Worm (Caenorhabditis elegans) whole organism, L1 larva: ENCODE measurements around the gene srt-49.
A peak's percentile ranks its signal among the peaks of the same experiment; 100 is the strongest.

Experiments used
- C04F5.9 ChIP-seq: sonication (generic microtip); optimal IDR thresholded peaks from 2 replicates; lab custom pipeline; 2016; ENCODE audit warnings: missing genetic modification characterization, missing compliant biosample characterization
- C16A3.4 ChIP-seq: fragments of 150-350 bp; optimal IDR thresholded peaks from 2 replicates; lab custom pipeline; 2014; ENCODE audit warnings: missing biosample characterization, missing genetic modification characterization
- F16B12.6 ChIP-seq: fragments of 150-350 bp; optimal IDR thresholded peaks from 2 replicates; lab custom pipeline; 2014; ENCODE audit warnings: missing biosample characterization, missing genetic modification characterization
- aha-1 ChIP-seq: fragments of 150-350 bp; optimal IDR thresholded peaks from 2 replicates; lab custom pipeline; 2014; ENCODE audit warnings: missing biosample characterization, missing genetic modification characterization
- ceh-8 ChIP-seq: fragments of 200-800 bp; sonication (Bioruptor generic); optimal IDR thresholded peaks from 2 replicates; lab custom pipeline; 2018; ENCODE audit warnings: mild to moderate bottlenecking, missing genetic modification characterization, moderate library complexity, missing compliant biosample characterization
- ceh-82 ChIP-seq, 3 experiments: fragments of 150-350 bp in 1 of 3; sonication (generic microtip) in 2 of 3; optimal IDR thresholded peaks; 2 replicates each; lab custom pipeline; 2014 to 2017; ENCODE audit warnings: missing biosample characterization in 3 of 3, missing genetic modification characterization in 3 of 3
- ceh-88 ChIP-seq: fragments of 200-800 bp; sonication (Bioruptor generic); IDR thresholded peaks from 2 replicates; pipeline ENCODE4 v1.3.6; 2022; ENCODE audit warnings: missing genetic modification characterization, missing compliant biosample characterization
- dpl-1 ChIP-seq, 3 experiments: fragments of 150-350 bp in 2 of 3; sonication (generic microtip) in 1 of 3; optimal IDR thresholded peaks; 2 replicates each; lab custom pipeline; 2014 to 2017; ENCODE audit warnings: missing biosample characterization in 3 of 3, missing genetic modification characterization in 3 of 3, missing genetic modification reagents in 3 of 3
- dsc-1 ChIP-seq: sonication (generic microtip); optimal IDR thresholded peaks from 2 replicates; lab custom pipeline; 2016; ENCODE audit warnings: mild to moderate bottlenecking, missing genetic modification characterization, missing compliant biosample characterization
- efl-1 ChIP-seq, 4 experiments: fragments of 150-350 bp; optimal IDR thresholded peaks in 3 of 4; peaks in 1 of 4; 1 replicate in 1 of 4; 2 replicates in 3 of 4; lab custom pipeline; 2014; ENCODE audit warnings: missing biosample characterization in 2 of 4, missing genetic modification characterization in 2 of 4, missing genetic modification reagents in 2 of 4
- efl-3 ChIP-seq: fragments of 200-800 bp; sonication (Bioruptor generic); optimal IDR thresholded peaks from 2 replicates; lab custom pipeline; 2018; ENCODE audit warnings: mild to moderate bottlenecking, missing genetic modification characterization, missing compliant biosample characterization
- elt-3 ChIP-seq, 6 experiments: fragments of 150-350 bp in 1 of 6; sonication (generic microtip); optimal IDR thresholded peaks; 2 replicates each; lab custom pipeline; 2017 to 2018; ENCODE audit warnings: missing biosample characterization in 6 of 6, missing genetic modification characterization in 6 of 6, inconsistent platforms in 1 of 6
- fkh-4 ChIP-seq: sonication (generic microtip); optimal IDR thresholded peaks from 2 replicates; lab custom pipeline; 2016; ENCODE audit warnings: missing compliant biosample characterization, missing genetic modification characterization, borderline replicate concordance
- fkh-8 ChIP-seq: sonication (generic microtip); optimal IDR thresholded peaks from 2 replicates; lab custom pipeline; 2016; ENCODE audit warnings: mild to moderate bottlenecking, missing genetic modification characterization, missing compliant biosample characterization
- hlh-17 ChIP-seq: fragments of 200-800 bp; sonication (Bioruptor generic); optimal IDR thresholded peaks from 2 replicates; lab custom pipeline; 2018; ENCODE audit warnings: missing genetic modification characterization, mild to moderate bottlenecking, missing compliant biosample characterization, moderate library complexity, borderline replicate concordance
- hlh-4 ChIP-seq: sonication (generic microtip); optimal IDR thresholded peaks from 2 replicates; lab custom pipeline; 2016; ENCODE audit warnings: mild to moderate bottlenecking, missing genetic modification characterization, missing compliant biosample characterization
- hpl-2 ChIP-seq: fragments of 150-350 bp; optimal IDR thresholded peaks from 2 replicates; lab custom pipeline; 2014; ENCODE audit warnings: missing biosample characterization, missing genetic modification reagents, missing genetic modification characterization
- lin-14 ChIP-seq: fragments of 200-800 bp; sonication (Bioruptor generic); optimal IDR thresholded peaks from 2 replicates; lab custom pipeline; 2018; ENCODE audit warnings: mild to moderate bottlenecking, missing genetic modification characterization, moderate library complexity, missing compliant biosample characterization
- lin-15B ChIP-seq: fragments of 150-350 bp; sonication (generic microtip); optimal IDR thresholded peaks from 3 replicates; lab custom pipeline; 2014; ENCODE audit warnings: missing biosample characterization, missing genetic modification characterization
- lsy-2 ChIP-seq, 2 experiments: fragments of 150-350 bp; optimal IDR thresholded peaks; 2 replicates each; lab custom pipeline; 2014; ENCODE audit warnings: missing biosample characterization in 2 of 2, missing genetic modification characterization in 2 of 2
- mab-9 ChIP-seq: fragments of 200-800 bp; sonication (Bioruptor generic); IDR thresholded peaks from 2 replicates; pipeline ENCODE4 v1.3.6; 2022; ENCODE audit warnings: missing genetic modification reagents, missing genetic modification characterization, missing compliant biosample characterization
- nhr-28 ChIP-seq: fragments of 150-350 bp; optimal IDR thresholded peaks from 2 replicates; lab custom pipeline; 2014; ENCODE audit warnings: missing biosample characterization, missing genetic modification characterization
- nhr-71 ChIP-seq: sonication (generic microtip); optimal IDR thresholded peaks from 2 replicates; lab custom pipeline; 2016; ENCODE audit warnings: mild to moderate bottlenecking, missing genetic modification characterization, moderate library complexity, missing compliant biosample characterization
- pax-3 ChIP-seq: fragments of 200-800 bp; sonication (Bioruptor generic); optimal IDR thresholded peaks from 2 replicates; lab custom pipeline; 2018; ENCODE audit warnings: mild to moderate bottlenecking, missing genetic modification characterization, moderate library complexity, missing compliant biosample characterization
- snu-23 ChIP-seq: sonication (generic microtip); optimal IDR thresholded peaks from 2 replicates; lab custom pipeline; 2016; ENCODE audit warnings: missing genetic modification characterization, missing compliant biosample characterization
- sox-4 ChIP-seq: sonication (generic microtip); optimal IDR thresholded peaks from 2 replicates; lab custom pipeline; 2016; ENCODE audit warnings: missing genetic modification characterization, missing compliant biosample characterization
- sptf-1 ChIP-seq: fragments of 150-350 bp; optimal IDR thresholded peaks from 2 replicates; lab custom pipeline; 2014; ENCODE audit warnings: missing biosample characterization, missing genetic modification characterization
- tbx-2 ChIP-seq: sonication (generic microtip); optimal IDR thresholded peaks from 2 replicates; lab custom pipeline; 2016; ENCODE audit warnings: missing genetic modification characterization, missing compliant biosample characterization
- tlp-1 ChIP-seq: fragments of 150-350 bp; optimal IDR thresholded peaks from 2 replicates; lab custom pipeline; 2014; ENCODE audit warnings: missing biosample characterization, missing genetic modification characterization
- unc-130 ChIP-seq: fragments of 150-350 bp; optimal IDR thresholded peaks from 2 replicates; lab custom pipeline; 2017; ENCODE audit warnings: missing biosample characterization, missing genetic modification characterization, inconsistent platforms
- unc-98 ChIP-seq: fragments of 200-800 bp; sonication (Bioruptor generic); IDR thresholded peaks from 2 replicates; pipeline ENCODE4 v1.3.6; 2022; ENCODE audit warnings: missing genetic modification characterization, missing compliant biosample characterization
- zag-1 ChIP-seq: fragments of 150-350 bp; optimal IDR thresholded peaks from 2 replicates; lab custom pipeline; 2014; ENCODE audit warnings: missing biosample characterization, missing genetic modification characterization
- zip-4 ChIP-seq: fragments of 200-800 bp; sonication (Bioruptor generic); optimal IDR thresholded peaks from 2 replicates; lab custom pipeline; 2018; ENCODE audit warnings: mild to moderate bottlenecking, missing genetic modification characterization, moderate library complexity, missing compliant biosample characterization

The srt-49 gene

DNA sequence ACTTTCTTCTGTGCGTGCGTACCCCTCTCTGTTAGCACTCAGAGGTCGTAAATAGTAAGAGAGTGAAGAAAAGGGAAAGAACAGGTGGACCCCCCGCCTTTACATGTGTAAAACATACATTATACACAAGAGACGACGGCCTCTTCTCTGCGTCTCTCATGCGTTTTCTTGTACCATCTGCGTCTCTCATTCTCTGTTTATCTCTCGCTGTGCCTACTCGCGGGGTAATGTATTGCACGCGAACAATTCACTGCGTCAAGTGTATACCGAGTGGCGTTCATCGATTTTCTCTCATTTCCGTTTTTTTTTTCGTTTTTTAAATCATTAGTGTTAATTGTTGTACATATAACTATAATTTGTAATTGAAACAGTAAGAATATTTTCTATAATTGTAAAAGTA lies 9.0 kb upstream of the srt-49 start (continued):
- TF ChIP-seq mab-9 (GFP tag; lab: Robert Waterston, UW), result no peak
- TF ChIP-seq nhr-28, result no peak

ce11 chrIV:15103224-15103679 lies 5.1 kb upstream of the srt-49 start, which contains the start of gene srt-44:
TSS of gene srt-44 (plus strand) at chrIV:15103629.
- TF ChIP-seq efl-1 (optimal IDR thresholded peaks at IDR 0.05; lab: Kevin White, UChicago) (no peak), efl-1 (GFP tag; optimal IDR thresholded peaks at IDR 0.05 in 1 of 2; lab: Kevin White, UChicago) (peak in 1 of 2 experiments; percentile 55), dsc-1 (tag; lab: Kevin White, UChicago) (no peak), lin-14 (GFP tag; lab: Kevin White, UChicago) (no peak)

- TF ChIP-seq unc-130 (tag; lab: Kevin White, UChicago) (no peak), tlp-1 (tag; lab: Kevin White, UChicago) (no peak), efl-3 (GFP tag; lab: Kevin White, UChicago) (no peak), hpl-2 (GFP tag; lab: Kevin White, UChicago) (no peak), ceh-88 (GFP tag; lab: Robert Waterston, UW) (no peak), dpl-1 (GFP tag; optimal IDR thresholded peaks at IDR 0.05; lab: Kevin White, UChicago) (no peak), aha-1 (tag; lab: Kevin White, UChicago) (no peak), lin-15B (tag; lab: Kevin White, UChicago) (no peak), lsy-2 (tag; optimal IDR thresholded peaks at IDR 0.05; lab: Kevin White, UChicago) (no peak), tbx-2 (no peak), ceh-82 (tag; optimal IDR thresholded peaks at IDR 0.05; lab: Kevin White, UChicago) (no peak), fkh-4 (tag; lab: Kevin White, UChicago) (no peak), nhr-71 (tag; lab: Kevin White, UChicago) (no peak), hlh-17 (GFP tag; lab: Kevin White, UChicago) (no peak), C04F5.9 (no peak), fkh-8 (tag; lab: Kevin White, UChicago) (no peak), F16B12.6 (tag; lab: Kevin White, UChicago) (no peak), unc-98 (GFP tag; lab: Robert Waterston, UW) (no peak), C16A3.4 (tag; lab: Kevin White, UChicago) (no peak), zag-1 (tag; lab: Kevin White, UChicago) (no peak)
Measured at ce11 chrIV:15074392-15074791, 23.8 kb downstream of the srt-49 start, which contains the start of gene srt-50. TSS of gene srt-50 (plus strand) at chrIV:15074692.

DNA sequence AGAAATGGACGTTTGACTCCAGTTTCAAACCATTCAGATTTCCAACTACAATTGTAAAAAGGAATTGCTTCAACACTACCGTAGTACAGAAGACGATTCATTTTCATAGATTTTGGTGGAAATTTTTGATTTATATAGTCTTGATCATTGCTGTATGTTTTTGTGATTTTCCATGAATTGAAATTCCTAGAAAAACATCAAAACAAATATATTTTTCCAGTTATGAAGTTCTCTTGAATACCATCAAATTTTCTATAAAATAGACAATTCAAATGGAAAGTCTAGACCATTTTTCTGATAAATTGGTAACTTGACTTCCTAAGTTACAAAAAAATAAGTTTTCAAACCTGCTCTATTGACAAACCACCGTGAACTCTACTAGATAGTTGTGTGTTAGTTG lies 29.4 kb downstream of the srt-49 start, which contains the start of gene srt-48:
Gene srt-48 (minus strand): TSS at position 101 of the 400 bp plus-strand sequence.
- TF ChIP-seq aha-1 (tag; lab: Kevin White, UChicago), result no peak
- no peak for TF ChIP-seq fkh-4 (tag; lab: Kevin White, UChicago)
- no peak for TF ChIP-seq hlh-4 (tag; lab: Kevin White, UChicago)
- TF ChIP-seq sptf-1 (tag; lab: Kevin White, UChicago), result no peak
- no peak for TF ChIP-seq elt-3 (tag; optimal IDR thresholded peaks at IDR 0.05; lab: Kevin White, UChicago)
- TF ChIP-seq sox-4 (tag; lab: Kevin White, UChicago), result no peak
- no peak for TF ChIP-seq zip-4 (GFP tag; lab: Kevin White, UChicago)
- TF ChIP-seq lin-15B (tag; lab: Kevin White, UChicago), result no peak
- no peak for TF ChIP-seq fkh-8 (tag; lab: Kevin White, UChicago)
- TF ChIP-seq ceh-8 (GFP tag; lab: Kevin White, UChicago), result no peak
- no peak for TF ChIP-seq pax-3 (tag; lab: Kevin White, UChicago)
- TF ChIP-seq snu-23 (GFP tag; lab: Kevin White, UChicago), result no peak
- no peak for TF ChIP-seq efl-1 (optimal IDR thresholded peaks at IDR 0.05; lab: Kevin White, UChicago)
- no peak for TF ChIP-seq efl-1 (GFP tag; optimal IDR thresholded peaks at IDR 0.05 in 1 of 2; lab: Kevin White, UChicago)
